Fruit fly (Drosophila melanogaster) whole organism, embryonic: ENCODE measurements around the gene Ant2.
A peak's percentile ranks its signal among the peaks of the same experiment; 100 is the strongest.

Source experiments
- ATbp ChIP-seq: fragments of 200-800 bp; sonication (Bioruptor generic); optimal IDR thresholded peaks from 2 replicates; lab custom pipeline; 2017; ENCODE audit warnings: missing biosample characterization, mild to moderate bottlenecking, missing genetic modification characterization, missing genetic modification reagents
- Antp ChIP-seq: fragments of 200-800 bp; sonication (Bioruptor generic); optimal IDR thresholded peaks from 3 replicates; lab custom pipeline; 2016; ENCODE audit warnings: missing biosample characterization, missing genetic modification characterization
- Atf6 ChIP-seq: fragments of 200-800 bp; sonication (Bioruptor generic); IDR thresholded peaks from 2 replicates; pipeline ENCODE4 v1.3.6; 2022; ENCODE audit warnings: missing biosample characterization, missing genetic modification characterization
- Bdp1 ChIP-seq: fragments of 200-800 bp; sonication (Bioruptor generic); optimal IDR thresholded peaks from 3 replicates; lab custom pipeline; 2016; ENCODE audit warnings: missing biosample characterization, missing genetic modification characterization
- Bteb2 ChIP-seq: fragments of 200-800 bp; sonication (Bioruptor generic); optimal IDR thresholded peaks from 2 replicates; lab custom pipeline; 2016; ENCODE audit warnings: missing biosample characterization, missing genetic modification characterization
- CG10267 ChIP-seq: fragments of 200-800 bp; sonication (Bioruptor generic); optimal IDR thresholded peaks from 2 replicates; lab custom pipeline; 2018; ENCODE audit warnings: missing biosample characterization, mild to moderate bottlenecking, missing genetic modification characterization, moderate library complexity
- CG12236 ChIP-seq: fragments of 200-800 bp; sonication (Bioruptor generic); optimal IDR thresholded peaks from 2 replicates; lab custom pipeline; 2016; ENCODE audit warnings: missing biosample characterization, missing genetic modification characterization
- CG13123 ChIP-seq: fragments of 200-800 bp; sonication (Bioruptor generic); optimal IDR thresholded peaks from 2 replicates; lab custom pipeline; 2016; ENCODE audit warnings: missing biosample characterization, missing genetic modification characterization
- CG13296 ChIP-seq: fragments of 200-800 bp; sonication (Bioruptor generic); optimal IDR thresholded peaks from 3 replicates; lab custom pipeline; 2018; ENCODE audit warnings: missing biosample characterization, mild to moderate bottlenecking, missing genetic modification characterization
- CG13775 ChIP-seq: fragments of 200-800 bp; sonication (Bioruptor generic); optimal IDR thresholded peaks from 3 replicates; lab custom pipeline; 2017; ENCODE audit warnings: missing biosample characterization, mild to moderate bottlenecking, missing genetic modification characterization
- CG1602 ChIP-seq: fragments of 200-800 bp; sonication (Bioruptor generic); optimal IDR thresholded peaks from 3 replicates; lab custom pipeline; 2016; ENCODE audit warnings: missing biosample characterization, missing genetic modification characterization
- CG17359 ChIP-seq: fragments of 200-800 bp; sonication (Bioruptor generic); optimal IDR thresholded peaks from 3 replicates; lab custom pipeline; 2018; ENCODE audit warnings: missing biosample characterization, mild to moderate bottlenecking, missing genetic modification characterization, moderate library complexity
- CG17385 ChIP-seq: fragments of 200-800 bp; sonication (Bioruptor generic); optimal IDR thresholded peaks from 3 replicates; lab custom pipeline; 2018; ENCODE audit warnings: missing biosample characterization, mild to moderate bottlenecking, missing genetic modification characterization
- CG17802 ChIP-seq: fragments of 200-800 bp; sonication (Bioruptor generic); optimal IDR thresholded peaks from 2 replicates; lab custom pipeline; 2018; ENCODE audit warnings: missing biosample characterization, mild to moderate bottlenecking, missing genetic modification characterization, moderate library complexity
- CG1832 ChIP-seq: fragments of 200-800 bp; sonication (Bioruptor generic); optimal IDR thresholded peaks from 2 replicates; lab custom pipeline; 2017; ENCODE audit warnings: missing biosample characterization, mild to moderate bottlenecking, missing genetic modification characterization, inconsistent platforms
- CG18764 ChIP-seq: fragments of 200-800 bp; sonication (Bioruptor generic); optimal IDR thresholded peaks from 3 replicates; lab custom pipeline; 2016; ENCODE audit warnings: missing biosample characterization, missing genetic modification characterization
- CG2116 ChIP-seq: fragments of 200-800 bp; sonication (Bioruptor generic); optimal IDR thresholded peaks from 3 replicates; lab custom pipeline; 2018; ENCODE audit warnings: missing biosample characterization, mild to moderate bottlenecking, missing genetic modification characterization
- CG2199 ChIP-seq: fragments of 200-800 bp; sonication (Bioruptor generic); IDR thresholded peaks from 3 replicates; pipeline ENCODE4 v1.3.6; 2022; ENCODE audit warnings: missing biosample characterization, missing genetic modification characterization
- CG2712 ChIP-seq: fragments of 200-800 bp; optimal IDR thresholded peaks from 3 replicates; lab custom pipeline; 2019; ENCODE audit warnings: missing biosample characterization, mild to moderate bottlenecking, missing genetic modification characterization, moderate library complexity
- CG33213 ChIP-seq: fragments of 200-800 bp; sonication (Bioruptor generic); optimal IDR thresholded peaks from 3 replicates; lab custom pipeline; 2016; ENCODE audit warnings: missing biosample characterization, missing genetic modification characterization
- CG4360 ChIP-seq: fragments of 200-800 bp; sonication (Bioruptor generic); IDR thresholded peaks from 2 replicates; pipeline ENCODE4 v1.3.6; 2022; ENCODE audit warnings: missing biosample characterization, missing genetic modification characterization
- CG5180 ChIP-seq: fragments of 200-800 bp; sonication (Bioruptor generic); optimal IDR thresholded peaks from 3 replicates; lab custom pipeline; 2017; ENCODE audit warnings: missing biosample characterization, missing genetic modification characterization, mild to moderate bottlenecking, moderate library complexity, missing genetic modification reagents
- CG6272 ChIP-seq: fragments of 200-800 bp; sonication (Bioruptor generic); IDR thresholded peaks from 2 replicates; pipeline ENCODE4 v1.3.6; 2022; ENCODE audit warnings: missing biosample characterization, missing genetic modification characterization
- CG7357 ChIP-seq: fragments of 200-800 bp; sonication (Bioruptor generic); IDR thresholded peaks from 3 replicates; pipeline ENCODE4 v1.3.6; 2022; ENCODE audit warnings: missing biosample characterization, missing genetic modification characterization
- CG8290 ChIP-seq, 3 experiments: fragments of 200-800 bp; sonication (Bioruptor generic); optimal IDR thresholded peaks; 2 replicates each; lab custom pipeline; 2016 to 2019; ENCODE audit warnings: missing biosample characterization in 3 of 3, missing genetic modification characterization in 3 of 3, mild to moderate bottlenecking in 2 of 3, moderate library complexity in 1 of 3
- CHES-1-like ChIP-seq: fragments of 200-800 bp; sonication (Bioruptor generic); optimal IDR thresholded peaks from 2 replicates; lab custom pipeline; 2016; ENCODE audit warnings: missing biosample characterization, missing genetic modification characterization
- Dip3 ChIP-seq: fragments of 200-800 bp; sonication (Bioruptor generic); optimal IDR thresholded peaks from 3 replicates; lab custom pipeline; 2016; ENCODE audit warnings: missing biosample characterization, missing genetic modification characterization
- GATAe ChIP-seq: fragments of 200-800 bp; sonication (Bioruptor generic); conservative IDR thresholded peaks from 2 replicates; pipeline ENCODE4 v1.3.6; 2022; ENCODE audit warnings: missing biosample characterization, missing genetic modification characterization
- Lim3 ChIP-seq: fragments of 200-800 bp; sonication (Bioruptor generic); IDR thresholded peaks from 2 replicates; pipeline ENCODE4 v1.3.6; 2022; ENCODE audit warnings: missing biosample characterization, missing genetic modification characterization
- MBD-R2 ChIP-seq: fragments of 200-800 bp; sonication (Bioruptor generic); IDR thresholded peaks from 2 replicates; pipeline ENCODE4 v1.3.6; 2022; ENCODE audit warnings: missing biosample characterization, missing genetic modification characterization
- MESR4 ChIP-seq: fragments of 200-800 bp; sonication (Bioruptor generic); optimal IDR thresholded peaks from 2 replicates; lab custom pipeline; 2018; ENCODE audit warnings: missing biosample characterization, mild to moderate bottlenecking, missing genetic modification characterization, moderate library complexity
- NK7.1 ChIP-seq: fragments of 200-800 bp; sonication (Bioruptor generic); optimal IDR thresholded peaks from 3 replicates; lab custom pipeline; 2016; ENCODE audit warnings: missing biosample characterization, missing genetic modification characterization
- NfI ChIP-seq: fragments of 200-800 bp; sonication (Bioruptor generic); optimal IDR thresholded peaks from 3 replicates; lab custom pipeline; 2018; ENCODE audit warnings: missing biosample characterization, mild to moderate bottlenecking, missing genetic modification characterization, moderate library complexity
- Sry-β ChIP-seq: fragments of 200-800 bp; sonication (Bioruptor generic); optimal IDR thresholded peaks from 2 replicates; lab custom pipeline; 2018; ENCODE audit warnings: missing biosample characterization, mild to moderate bottlenecking, missing genetic modification characterization, moderate library complexity
- Xrp1 ChIP-seq: fragments of 200-800 bp; sonication (Bioruptor generic); IDR thresholded peaks from 2 replicates; pipeline ENCODE4 v1.3.6; 2022; ENCODE audit warnings: missing biosample characterization, missing genetic modification characterization
- cg ChIP-seq: fragments of 200-800 bp; sonication (Bioruptor generic); optimal IDR thresholded peaks from 3 replicates; lab custom pipeline; 2019; ENCODE audit warnings: missing biosample characterization, mild to moderate bottlenecking, missing genetic modification characterization, moderate library complexity
- esg ChIP-seq: fragments of 200-800 bp; sonication (Bioruptor generic); conservative IDR thresholded peaks from 2 replicates; pipeline ENCODE4 v1.3.6; 2022; ENCODE audit warnings: missing biosample characterization, missing genetic modification characterization
- ewg ChIP-seq: fragments of 200-800 bp; sonication (Bioruptor generic); optimal IDR thresholded peaks from 3 replicates; lab custom pipeline; 2017; ENCODE audit warnings: mild to moderate bottlenecking, missing biosample characterization, missing genetic modification reagents, missing genetic modification characterization
- grau ChIP-seq: fragments of 200-800 bp; optimal IDR thresholded peaks from 3 replicates; lab custom pipeline; 2019; ENCODE audit warnings: missing biosample characterization, mild to moderate bottlenecking, missing genetic modification characterization, moderate library complexity
- ham ChIP-seq: fragments of 200-800 bp; sonication (Bioruptor generic); IDR thresholded peaks from 2 replicates; pipeline ENCODE4 v1.3.6; 2022; ENCODE audit warnings: missing biosample characterization, missing genetic modification characterization
- hbn ChIP-seq: fragments of 200-800 bp; sonication (Bioruptor generic); IDR thresholded peaks from 2 replicates; pipeline ENCODE4 v1.3.6; 2022; ENCODE audit warnings: missing biosample characterization, missing genetic modification characterization; ENCODE audit not compliant: partially characterized antibody
- kni ChIP-seq: fragments of 200-800 bp; sonication (Bioruptor generic); optimal IDR thresholded peaks from 3 replicates; lab custom pipeline; 2017; ENCODE audit warnings: mild to moderate bottlenecking, missing biosample characterization, missing genetic modification reagents, missing genetic modification characterization
- org-1 ChIP-seq: fragments of 200-800 bp; sonication (Bioruptor generic); optimal IDR thresholded peaks from 2 replicates; lab custom pipeline; 2017; ENCODE audit warnings: missing biosample characterization, missing genetic modification characterization
- slbo ChIP-seq: fragments of 200-800 bp; sonication (Bioruptor generic); IDR thresholded peaks from 2 replicates; pipeline ENCODE4 v1.3.6; 2022; ENCODE audit warnings: missing biosample characterization, missing genetic modification characterization
- ssp ChIP-seq: fragments of 200-800 bp; sonication (Bioruptor generic); IDR thresholded peaks from 2 replicates; pipeline ENCODE4 v1.3.6; 2022; ENCODE audit warnings: missing biosample characterization, missing genetic modification characterization
- tap ChIP-seq: fragments of 200-800 bp; optimal IDR thresholded peaks from 3 replicates; lab custom pipeline; 2019; ENCODE audit warnings: missing biosample characterization, mild to moderate bottlenecking, missing genetic modification characterization, moderate library complexity
- tin ChIP-seq: fragments of 200-800 bp; sonication (Bioruptor generic); optimal IDR thresholded peaks from 3 replicates; lab custom pipeline; 2016; ENCODE audit warnings: missing biosample characterization, missing genetic modification characterization
- unpg ChIP-seq: fragments of 200-800 bp; sonication (Bioruptor generic); optimal IDR thresholded peaks from 3 replicates; lab custom pipeline; 2018; ENCODE audit warnings: missing biosample characterization, mild to moderate bottlenecking, missing genetic modification characterization, moderate library complexity
- vvl ChIP-seq: fragments of 200-800 bp; sonication (Bioruptor generic); IDR thresholded peaks from 2 replicates; pipeline ENCODE4 v1.3.6; 2022; ENCODE audit warnings: missing biosample characterization, missing genetic modification characterization
- zen2 ChIP-seq: fragments of 200-800 bp; sonication (Bioruptor generic); IDR thresholded peaks from 3 replicates; pipeline ENCODE4 v1.3.6; 2022; ENCODE audit warnings: missing biosample characterization, missing genetic modification characterization; ENCODE audit not compliant: partially characterized antibody

Gene Ant2

DNA sequence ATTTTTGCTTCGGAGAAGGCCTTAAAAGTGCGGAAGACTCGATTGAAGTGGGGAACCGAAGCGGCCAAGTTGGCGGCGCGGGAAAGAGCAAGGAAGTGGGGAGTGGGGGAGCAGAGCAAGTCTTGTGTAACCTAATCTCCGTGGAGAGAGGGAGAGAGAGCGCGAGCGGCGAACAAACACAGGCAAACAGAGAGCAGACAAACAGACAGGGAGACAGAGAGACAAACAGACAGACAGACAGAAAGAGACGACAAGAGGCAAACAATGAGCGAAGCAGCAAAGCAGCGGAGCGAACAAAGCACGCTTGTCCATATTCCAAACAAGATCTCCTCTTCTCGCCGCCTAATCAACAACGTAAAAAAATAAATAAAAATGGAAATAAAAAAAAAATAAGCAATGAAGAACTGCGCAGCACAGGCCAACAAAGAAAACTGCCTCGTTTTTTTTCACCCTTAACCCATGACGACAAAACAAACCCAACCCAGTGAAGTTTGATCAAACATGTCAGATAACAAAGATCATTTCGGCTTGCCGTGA is 47.8 kb downstream of the Ant2 start (continued):
- no peak for TF ChIP-seq GATAe (GFP tag; lab: Robert Waterston, UW)
- peak; percentile 57 for TF ChIP-seq kni (GFP tag; lab: Kevin White, UChicago)
- TF ChIP-seq org-1 (GFP tag; lab: Kevin White, UChicago): no peak
- peak; percentile 58; the same call in 1 of the 2 replicates for TF ChIP-seq vvl (GFP tag; lab: Robert Waterston, UW)
- 0 out of 2 replicates have a peak, but pooled peaks have one; percentile 5 for TF ChIP-seq Xrp1 (GFP tag; lab: Robert Waterston, UW)
- TF ChIP-seq tap (tag; lab: Kevin White, UChicago): no peak
- TF ChIP-seq MBD-R2 (GFP tag; lab: Robert Waterston, UW): no peak
- TF ChIP-seq ham: no peak
- no peak for TF ChIP-seq CG13123 (GFP tag; lab: Kevin White, UChicago)
- TF ChIP-seq CG7357 (GFP tag; lab: Robert Waterston, UW): no peak
- no peak for TF ChIP-seq esg (GFP tag; lab: Robert Waterston, UW)
- peak; percentile 17 for TF ChIP-seq CG8290 (GFP tag; optimal IDR thresholded peaks at IDR 0.05; lab: Kevin White, UChicago)
- TF ChIP-seq CG8290 (tag; optimal IDR thresholded peaks at IDR 0.05; lab: Kevin White, UChicago): peak in 1 of 2 experiments; percentile 30
- TF ChIP-seq CG12236: no peak
- peak; percentile 73 for TF ChIP-seq CG1832
- TF ChIP-seq NfI: no peak
- no peak for TF ChIP-seq unpg (GFP tag; lab: Kevin White, UChicago)
- no peak for TF ChIP-seq hbn
- TF ChIP-seq MESR4 (GFP tag; lab: Kevin White, UChicago): no peak
- no peak for TF ChIP-seq Antp (GFP tag; lab: Kevin White, UChicago)
- TF ChIP-seq CG13296 (GFP tag; lab: Kevin White, UChicago): no peak
- TF ChIP-seq Bteb2 (GFP tag; lab: Kevin White, UChicago): no peak
- peak; percentile 23; the same call in 2 of the 3 replicates for TF ChIP-seq zen2 (GFP tag; lab: Robert Waterston, UW)
- no peak for TF ChIP-seq Sry-β
- no peak for TF ChIP-seq ssp (GFP tag; lab: Robert Waterston, UW)
- TF ChIP-seq grau: no peak
- no peak for TF ChIP-seq CG10267 (tag; lab: Kevin White, UChicago)
- no peak for TF ChIP-seq Dip3 (GFP tag; lab: Kevin White, UChicago)
- no peak for TF ChIP-seq tin (GFP tag; lab: Kevin White, UChicago)
- no peak for TF ChIP-seq CG1602
- TF ChIP-seq CG13775: no peak
- TF ChIP-seq ewg: no peak
- TF ChIP-seq CG2116 (GFP tag; lab: Kevin White, UChicago): no peak
- peak; percentile 13 for TF ChIP-seq CG2712 (tag; lab: Kevin White, UChicago)
- no peak for TF ChIP-seq Atf6 (GFP tag; lab: Robert Waterston, UW)
- peak; percentile 8 for TF ChIP-seq CHES-1-like (GFP tag; lab: Kevin White, UChicago)
- no peak for TF ChIP-seq NK7.1
- TF ChIP-seq CG17359 (tag; lab: Kevin White, UChicago): peak; percentile 53
- peak; percentile 29; the same call in 1 of the 2 replicates for TF ChIP-seq slbo (GFP tag; lab: Robert Waterston, UW)
- no peak for TF ChIP-seq Bdp1 (GFP tag; lab: Kevin White, UChicago)
- TF ChIP-seq CG6272 (GFP tag; lab: Robert Waterston, UW): no peak
- no peak for TF ChIP-seq CG17385
- no peak for TF ChIP-seq CG33213
- TF ChIP-seq CG4360: no peak
- 0 out of 3 replicates have a peak, but pooled peaks have one; percentile 24 for TF ChIP-seq CG2199 (GFP tag; lab: Robert Waterston, UW)
- no peak for TF ChIP-seq CG17802 (tag; lab: Kevin White, UChicago)
- TF ChIP-seq cg (GFP tag; lab: Kevin White, UChicago): peak; percentile 29
- peak; percentile 85 for TF ChIP-seq CG5180 (GFP tag; lab: Kevin White, UChicago)
- peak; percentile 2 for TF ChIP-seq ATbp
- TF ChIP-seq Lim3 (GFP tag; lab: Robert Waterston, UW): no peak
- TF ChIP-seq CG18764 (GFP tag; lab: Kevin White, UChicago): no peak
